Fruit fly (Drosophila melanogaster): ENCODE measurements around the gene X11Lbeta.

DNA sequence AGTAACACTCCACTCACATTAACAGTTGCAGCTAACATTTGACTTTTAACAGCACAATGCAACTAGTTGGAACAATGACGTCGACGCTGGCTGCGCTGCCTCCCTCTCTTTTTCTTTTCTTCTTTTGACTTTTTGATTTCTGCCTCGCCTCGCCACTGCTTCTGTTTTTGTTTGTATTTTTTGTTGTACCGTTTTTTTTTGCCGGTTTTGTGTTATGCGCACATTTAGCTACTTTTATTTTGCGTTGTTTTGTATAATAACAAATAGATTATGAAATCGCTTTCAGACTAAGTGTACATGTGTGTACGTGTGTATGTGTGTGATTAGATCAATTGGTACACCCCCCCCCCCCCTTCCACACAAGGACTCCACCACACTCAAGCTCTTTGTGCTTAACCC is 115.0 kb downstream of the X11Lbeta start:
- TF ChIP-seq CG13287 (GFP tag; IDR thresholded peaks at IDR 0.05; ENCODE audit: partially characterized antibody) (no peak), lola (GFP tag; optimal IDR thresholded peaks at IDR 0.05) (no peak), nerfin-1 (tag; optimal IDR thresholded peaks at IDR 0.05) (no peak), CG16779 (GFP tag; IDR thresholded peaks at IDR 0.05) (no peak), CG17328 (GFP tag; IDR thresholded peaks at IDR 0.05) (no peak), CG13123 (GFP tag; optimal IDR thresholded peaks at IDR 0.05) (no peak), ftz-f1 (GFP tag; optimal IDR thresholded peaks at IDR 0.05) (no peak), knrl (GFP tag; IDR thresholded peaks at IDR 0.05; ENCODE audit: partially characterized antibody) (no peak), Neu2 (GFP tag; optimal IDR thresholded peaks at IDR 0.05; ENCODE audit: borderline replicate concordance) (no peak), insv (GFP tag; optimal IDR thresholded peaks at IDR 0.05) (no peak)
